Fruit fly (Drosophila melanogaster) S2 (cell line): ENCODE data around the gene CG31600.

Source experiments
- CG8478 ChIP-seq: fragments of >200 bp; optimal IDR thresholded peaks from 2 replicates; lab custom pipeline; 2018
- CTCF ChIP-seq, 2 experiments: fragments of >200 bp; optimal IDR thresholded peaks; 2 replicates each; lab custom pipeline; 2018

DNA sequence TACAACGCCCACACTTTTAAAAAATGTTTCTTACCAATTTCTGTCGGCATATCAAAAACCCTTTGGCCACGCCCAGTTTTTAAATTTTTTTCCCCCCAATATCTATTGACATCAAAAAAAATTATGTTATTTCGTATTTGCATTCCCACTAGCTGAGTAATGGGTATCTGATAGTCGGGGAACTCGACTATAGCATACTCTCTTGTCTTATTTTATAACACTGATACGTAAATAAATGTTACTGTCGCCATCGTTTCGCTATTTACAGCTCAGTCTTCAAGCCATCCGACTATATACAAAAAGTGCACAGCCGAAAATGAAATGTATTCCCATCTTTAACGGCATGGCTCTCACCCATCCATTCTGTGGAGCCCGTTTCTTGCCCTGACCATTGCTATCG is 8.1 kb upstream of the CG31600 start:
- TF ChIP-seq CG8478 (lab: Kevin White, UChicago) (no peak), CTCF (optimal IDR thresholded peaks at IDR 0.05; lab: Kevin White, UChicago) (no peak)
